Worm (Caenorhabditis elegans): ENCODE data around the gene F33G12.3.

DNA sequence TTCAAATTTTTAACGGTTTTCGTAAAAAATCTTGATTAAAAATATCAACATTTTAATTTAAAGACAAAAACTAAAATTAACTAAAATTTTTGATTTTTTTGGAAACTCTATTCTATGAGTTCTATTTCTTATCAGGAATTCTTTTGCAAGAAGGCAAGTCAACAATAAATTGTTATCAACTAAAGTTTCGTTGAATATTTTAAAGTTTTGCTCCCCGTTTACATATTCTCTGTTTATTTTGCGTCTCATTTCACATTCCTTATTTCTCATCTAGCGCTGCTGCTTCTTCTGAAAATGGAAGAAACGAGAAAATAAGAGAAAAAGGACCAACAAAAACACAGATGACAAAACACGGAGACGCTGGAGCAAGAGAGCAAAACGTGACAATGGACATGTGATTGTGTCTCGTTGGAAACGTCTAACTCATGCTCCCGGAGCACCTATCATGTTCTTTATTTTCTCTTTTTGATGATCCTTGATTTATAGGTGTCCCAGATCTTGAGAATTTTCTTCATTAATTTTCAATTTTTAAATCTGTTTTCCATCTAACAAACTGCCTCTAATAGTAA, 13.2 kb downstream of the F33G12.3 start:
- TF ChIP-seq lin-15B (tag; optimal IDR thresholded peaks at IDR 0.05) (no peak), mef-2 (tag; optimal IDR thresholded peaks at IDR 0.05) (no peak)

All from whole organism, L1 larva.